Worm (Caenorhabditis elegans): ENCODE measurements around the gene D2024.5.

Gene D2024.5

ce11 chrIV:7228208-7228607 is at the start of gene D2024.5:
TSS of gene D2024.5 (minus strand) at chrIV:7228308.
- no peak for TF ChIP-seq nhr-12 (tag; optimal IDR thresholded peaks at IDR 0.05)
- no peak for TF ChIP-seq nhr-237 (tag; optimal IDR thresholded peaks at IDR 0.05)

- TF ChIP-seq lsy-2 (tag; optimal IDR thresholded peaks at IDR 0.05) (no peak), snpc-4 (tag; optimal IDR thresholded peaks at IDR 0.05) (no peak), ztf-4 (tag; optimal IDR thresholded peaks at IDR 0.05) (no peak), dmd-4 (tag; optimal IDR thresholded peaks at IDR 0.05) (no peak), gmeb-1 (tag; optimal IDR thresholded peaks at IDR 0.05) (no peak), ZK546.5 (tag; optimal IDR thresholded peaks at IDR 0.05) (no peak), ceh-16 (tag; optimal IDR thresholded peaks at IDR 0.05) (no peak), Y55F3AM.14 (GFP tag; optimal IDR thresholded peaks at IDR 0.05) (no peak), mdl-1 (tag; optimal IDR thresholded peaks at IDR 0.05) (no peak), nhr-25 (tag; optimal IDR thresholded peaks at IDR 0.05) (no peak), skn-1 (tag; optimal IDR thresholded peaks at IDR 0.05) (no peak), blmp-1 (tag; optimal IDR thresholded peaks at IDR 0.05; ENCODE audit: insufficient read depth) (no peak), ztf-11 (tag; optimal IDR thresholded peaks at IDR 0.05) (no peak)
Measured at ce11 chrIV:7276661-7277060, 48.6 kb upstream of the D2024.5 start, which contains the start of gene C06E4.2. TSS of gene C06E4.2 (plus strand) at chrIV:7276961.

DNA sequence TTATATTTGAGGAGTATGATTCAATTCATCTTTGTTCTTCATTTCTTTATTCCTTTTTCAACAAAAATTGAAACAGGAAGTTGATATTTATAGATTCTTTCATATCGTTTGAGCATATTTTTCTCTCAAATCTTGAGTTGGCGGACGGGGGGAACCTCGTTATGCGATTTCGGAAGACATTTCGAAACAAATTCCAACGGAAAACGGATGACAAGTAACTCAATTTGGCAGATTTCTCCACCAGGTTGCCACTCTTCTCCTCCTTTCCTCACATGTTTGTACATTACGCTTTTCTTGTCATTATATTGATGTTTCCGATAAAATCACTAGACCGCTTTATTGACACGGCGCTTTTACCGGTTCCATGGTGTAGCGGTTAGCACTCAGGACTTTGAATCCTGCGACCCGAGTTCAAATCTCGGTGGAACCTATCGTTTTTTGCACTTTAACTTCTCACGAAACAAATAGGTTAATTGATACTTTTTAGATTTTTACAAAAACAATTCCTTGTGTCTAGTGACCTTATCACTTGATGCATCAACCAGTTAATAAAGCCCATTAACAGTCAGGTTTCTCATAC is 47.0 kb upstream of the D2024.5 start:
- TF ChIP-seq fos-1 (tag; optimal IDR thresholded peaks at IDR 0.05) = peak; percentile 21
- peak; percentile 39 for TF ChIP-seq nhr-129 (tag; optimal IDR thresholded peaks at IDR 0.05)
- TF ChIP-seq sem-4 (tag; optimal IDR thresholded peaks at IDR 0.05) = no peak

- TF ChIP-seq nhr-12 (tag; optimal IDR thresholded peaks at IDR 0.05) = no peak
- no peak for TF ChIP-seq elt-3 (tag; optimal IDR thresholded peaks at IDR 0.05)
- TF ChIP-seq mbf-1 (tag; optimal IDR thresholded peaks at IDR 0.05) = no peak
- no peak for TF ChIP-seq unc-39 (tag; optimal IDR thresholded peaks at IDR 0.05)
- TF ChIP-seq ceh-16 (tag; optimal IDR thresholded peaks at IDR 0.05) = no peak
- no peak for TF ChIP-seq F13H6.1 (tag; optimal IDR thresholded peaks at IDR 0.05)
- TF ChIP-seq skn-1 (tag; optimal IDR thresholded peaks at IDR 0.05) = no peak
- no peak for TF ChIP-seq ztf-1 (GFP tag; conservative IDR thresholded peaks at IDR 0.05)
- TF ChIP-seq nhr-25 (tag; optimal IDR thresholded peaks at IDR 0.05) = no peak
- no peak for TF ChIP-seq fos-1 (tag; optimal IDR thresholded peaks at IDR 0.05)
- no peak for TF ChIP-seq nhr-6 (tag; optimal IDR thresholded peaks at IDR 0.05)
- TF ChIP-seq ama-1 (optimal IDR thresholded peaks at IDR 0.05) = no peak
- TF ChIP-seq mdl-1 (tag; optimal IDR thresholded peaks at IDR 0.05) = no peak
- TF ChIP-seq snpc-4 (tag; optimal IDR thresholded peaks at IDR 0.05) = no peak
- TF ChIP-seq unc-62 (GFP tag; optimal IDR thresholded peaks at IDR 0.05) = no peak
- TF ChIP-seq nhr-21 (tag; optimal IDR thresholded peaks at IDR 0.05) = no peak
- TF ChIP-seq blmp-1 (tag; optimal IDR thresholded peaks at IDR 0.05; ENCODE audit: insufficient read depth) = no peak
- no peak for TF ChIP-seq sma-9 (GFP tag; optimal IDR thresholded peaks at IDR 0.05)
- TF ChIP-seq sma-9 (tag; optimal IDR thresholded peaks at IDR 0.05) = no peak
Measured at ce11 chrIV:7263137-7263536, 35.0 kb upstream of the D2024.5 start, which contains the start of gene glb-2. TSS of gene glb-2 (minus strand) at chrIV:7263237.

DNA sequence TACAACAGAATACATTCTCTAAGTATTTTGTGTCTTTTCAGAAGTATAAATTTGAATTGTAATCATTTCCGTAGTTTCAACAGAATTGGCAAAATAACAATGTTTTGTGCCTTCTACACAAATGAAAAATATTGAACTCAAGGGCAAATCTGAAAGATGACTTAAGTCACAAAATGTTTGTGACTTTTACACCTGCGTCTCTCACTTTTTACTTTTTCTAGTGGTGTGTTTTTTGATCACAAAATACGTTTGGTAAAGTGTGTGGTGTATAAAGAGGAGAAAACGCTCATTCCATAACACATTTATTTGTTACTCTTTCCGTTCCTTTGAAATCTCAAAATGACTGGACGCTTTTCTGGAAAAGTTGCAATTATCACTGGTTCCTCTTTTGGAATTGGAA is 32.5 kb upstream of the D2024.5 start, which contains the start of gene C06E4.3:
Gene C06E4.3 (plus strand): TSS at position 289 of the 400 bp plus-strand sequence.
- no peak for TF ChIP-seq blmp-1 (tag; optimal IDR thresholded peaks at IDR 0.05; ENCODE audit: insufficient read depth)
- peak; percentile 22 for TF ChIP-seq fos-1 (tag; optimal IDR thresholded peaks at IDR 0.05)
- no peak for TF ChIP-seq elt-1 (tag; optimal IDR thresholded peaks at IDR 0.05)
- no peak for TF ChIP-seq nhr-129 (tag; optimal IDR thresholded peaks at IDR 0.05)
- TF ChIP-seq ama-1 (optimal IDR thresholded peaks at IDR 0.05) = no peak
- TF ChIP-seq sma-9 (GFP tag; optimal IDR thresholded peaks at IDR 0.05) = peak; percentile 73
- no peak for TF ChIP-seq sma-9 (tag; optimal IDR thresholded peaks at IDR 0.05)
- peak; percentile 47 for TF ChIP-seq skn-1 (tag; optimal IDR thresholded peaks at IDR 0.05)
- TF ChIP-seq ZK546.5 (tag; optimal IDR thresholded peaks at IDR 0.05) = no peak
- no peak for TF ChIP-seq R02D3.7 (tag; optimal IDR thresholded peaks at IDR 0.05)
- TF ChIP-seq unc-55 (GFP tag; optimal IDR thresholded peaks at IDR 0.05) = peak; percentile 23
- TF ChIP-seq nhr-12 (tag; optimal IDR thresholded peaks at IDR 0.05) = no peak

- TF ChIP-seq egl-27 (tag; optimal IDR thresholded peaks at IDR 0.05) (peak; percentile 32), sma-3 (GFP tag; optimal IDR thresholded peaks at IDR 0.05) (no peak), nhr-23 (tag; optimal IDR thresholded peaks at IDR 0.05) (no peak), mdl-1 (tag; optimal IDR thresholded peaks at IDR 0.05) (peak in 1 of 2 experiments; percentile 10), gmeb-1 (tag; optimal IDR thresholded peaks at IDR 0.05) (peak; percentile 44), unc-55 (GFP tag; optimal IDR thresholded peaks at IDR 0.05) (peak; percentile 59), ztf-4 (tag; optimal IDR thresholded peaks at IDR 0.05) (no peak), nhr-10 (tag; optimal IDR thresholded peaks at IDR 0.05) (no peak), sma-9 (GFP tag; optimal IDR thresholded peaks at IDR 0.05) (peak; percentile 77), sma-9 (tag; optimal IDR thresholded peaks at IDR 0.05) (no peak), fos-1 (tag; optimal IDR thresholded peaks at IDR 0.05) (peak; percentile 71)
Measured at ce11 chrIV:7258253-7258652, 30.1 kb upstream of the D2024.5 start, which contains the start of gene C06E4.6. TSS of gene C06E4.6 (minus strand) at chrIV:7258303.

All from whole organism, L2 larva.